Worm (Caenorhabditis elegans) whole organism, L4 larva: ENCODE data around the gene clec-234.

Experiments
- hlh-30 ChIP-seq: sonication (generic microtip); optimal IDR thresholded peaks from 2 replicates; lab custom pipeline; 2017; ENCODE audit warnings: antibody characterized with exemption, mild to moderate bottlenecking, missing genetic modification characterization, missing compliant biosample characterization; ENCODE audit not compliant: insufficient read depth
- lin-1 ChIP-seq: fragments of 200-800 bp; sonication (Bioruptor generic); IDR thresholded peaks from 2 replicates; pipeline ENCODE4 v1.3.6; 2022; ENCODE audit warnings: missing genetic modification reagents, missing genetic modification characterization, missing compliant biosample characterization
- lir-3 ChIP-seq: sonication (generic microtip); optimal IDR thresholded peaks from 2 replicates; lab custom pipeline; 2016; ENCODE audit warnings: mild to moderate bottlenecking, missing genetic modification characterization, missing compliant biosample characterization
- zag-1 ChIP-seq: fragments of 150-350 bp; optimal IDR thresholded peaks from 2 replicates; lab custom pipeline; 2014; ENCODE audit warnings: missing biosample characterization, missing genetic modification characterization
- ztf-11 ChIP-seq: fragments of 150-350 bp; optimal IDR thresholded peaks from 2 replicates; lab custom pipeline; 2014; ENCODE audit warnings: missing biosample characterization, missing genetic modification characterization

DNA sequence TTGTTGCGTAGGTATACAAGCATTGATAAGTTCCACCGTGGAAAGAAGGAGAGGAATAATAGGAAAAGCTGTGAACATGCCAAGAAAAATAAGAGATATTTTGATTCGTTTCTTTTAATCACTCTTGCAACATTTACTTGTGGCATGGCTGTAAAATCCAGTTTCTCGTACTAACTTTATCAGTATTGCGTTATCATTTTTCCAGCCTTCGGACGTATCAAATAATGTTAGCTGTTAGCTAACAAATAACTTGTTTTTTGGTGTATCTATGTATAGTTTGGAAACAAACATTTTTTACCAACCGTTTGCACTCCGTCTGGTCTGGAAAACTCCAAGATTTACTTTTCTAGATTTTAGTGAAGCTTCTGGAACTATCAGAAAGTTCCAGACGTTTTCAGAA, at the start of gene clec-234:
- no peak for TF ChIP-seq hlh-30 (tag; lab: Kevin White, UChicago)
- TF ChIP-seq lir-3 (tag; lab: Kevin White, UChicago), result no peak
- TF ChIP-seq lin-1 (GFP tag; lab: Robert Waterston, UW), result no peak
- no peak for TF ChIP-seq zag-1
- no peak for TF ChIP-seq ztf-11
